Fruit fly (Drosophila melanogaster): Measurements from ENCODE around the gene mael.

Gene mael

dm6 chr3L:22721991-22722390 is 988 bp downstream of the mael start, which contains the start of gene CG14451:
TSS of gene CG14451 (minus strand) at chr3L:22722091.
- TF ChIP-seq CG10267 (tag; optimal IDR thresholded peaks at IDR 0.05) (peak; percentile 12), stwl (tag; optimal IDR thresholded peaks at IDR 0.05) (peak; percentile 67), CG11247 (GFP tag; IDR thresholded peaks at IDR 0.05) (no peak), CG2199 (GFP tag; IDR thresholded peaks at IDR 0.05) (0 out of 3 replicates have a peak, but pooled peaks have one; percentile 41)

dm6 chr3L:22724046-22724771 is 3.2 kb downstream of the mael start:
- no peak for TF ChIP-seq CG10209 (GFP tag; optimal IDR thresholded peaks at IDR 0.05)
- 0 out of 3 replicates have a peak, but pooled peaks have one; percentile 34 for TF ChIP-seq ci (GFP tag; IDR thresholded peaks at IDR 0.05)
- TF ChIP-seq tgo (GFP tag; IDR thresholded peaks at IDR 0.05): no peak
- peak; percentile 70 for TF ChIP-seq Med (GFP tag)
- TF ChIP-seq CG10959 (GFP tag; IDR thresholded peaks at IDR 0.05): no peak
- peak; percentile 19 to 28 for TF ChIP-seq Trl (optimal IDR thresholded peaks at IDR 0.05)
- TF ChIP-seq Trl (GFP tag; optimal IDR thresholded peaks at IDR 0.05): no peak
- TF ChIP-seq pzg (GFP tag; optimal IDR thresholded peaks at IDR 0.05): no peak
- no peak for TF ChIP-seq CG17385 (GFP tag; optimal IDR thresholded peaks at IDR 0.05)
- 0 out of 4 replicates have a peak, but pooled peaks have one; percentile 27 for TF ChIP-seq Dll (GFP tag; IDR thresholded peaks at IDR 0.05; ENCODE audit: partially characterized antibody)
- peak; percentile 40 for TF ChIP-seq CG3065 (GFP tag; optimal IDR thresholded peaks at IDR 0.05)
- no peak for TF ChIP-seq gem (tag; optimal IDR thresholded peaks at IDR 0.05)
- TF ChIP-seq sd (tag; optimal IDR thresholded peaks at IDR 0.05): peak; percentile 81
- peak; percentile 59 for TF ChIP-seq stwl (tag; optimal IDR thresholded peaks at IDR 0.05)
- TF ChIP-seq ewg (GFP tag; optimal IDR thresholded peaks at IDR 0.05): peak; percentile 13
- TF ChIP-seq twi (tag; optimal IDR thresholded peaks at IDR 0.05): peak; percentile 87
- peak; percentile 2 for TF ChIP-seq cg (GFP tag; optimal IDR thresholded peaks at IDR 0.05)
- TF ChIP-seq Rfx (GFP tag; IDR thresholded peaks at IDR 0.05): peak; percentile 16; the same call in 1 of the 2 replicates
- TF ChIP-seq Adf1 (GFP tag; IDR thresholded peaks at IDR 0.05): 0 out of 2 replicates have a peak, but pooled peaks have one; percentile 27
- TF ChIP-seq Sry-δ (GFP tag; optimal IDR thresholded peaks at IDR 0.05): no peak
- TF ChIP-seq chinmo (GFP tag; IDR thresholded peaks at IDR 0.05; ENCODE audit: partially characterized antibody): 0 out of 4 replicates have a peak, but pooled peaks have one; percentile 39
- peak; percentile 58 for TF ChIP-seq CG10267 (tag; optimal IDR thresholded peaks at IDR 0.05)
- TF ChIP-seq Chrac-16 (GFP tag; optimal IDR thresholded peaks at IDR 0.05): no peak
- peak; percentile 62 for TF ChIP-seq D19B (GFP tag; optimal IDR thresholded peaks at IDR 0.05)
- peak; percentile 3 for TF ChIP-seq CG30020 (tag; optimal IDR thresholded peaks at IDR 0.05)
- no peak for TF ChIP-seq CG9215 (GFP tag; IDR thresholded peaks at IDR 0.05)
- TF ChIP-seq ssp (GFP tag; IDR thresholded peaks at IDR 0.05): peak; percentile 38
- peak; percentile 81 for TF ChIP-seq cad (GFP tag; optimal IDR thresholded peaks at IDR 0.05)
- peak; percentile 30 for TF ChIP-seq CG1832 (GFP tag; optimal IDR thresholded peaks at IDR 0.05)
- no peak for TF ChIP-seq nerfin-2 (GFP tag; IDR thresholded peaks at IDR 0.05; ENCODE audit: partially characterized antibody)
- peak; percentile 90 for TF ChIP-seq pros (GFP tag; optimal IDR thresholded peaks at IDR 0.05)
- TF ChIP-seq phol (tag; optimal IDR thresholded peaks at IDR 0.05): peak; percentile 25
- peak in 1 of 2 experiments; percentile 59 for TF ChIP-seq tll (GFP tag; optimal IDR thresholded peaks at IDR 0.05)
- TF ChIP-seq Nf-YC (tag; optimal IDR thresholded peaks at IDR 0.05): peak; percentile 96
- TF ChIP-seq Deaf1 (tag; optimal IDR thresholded peaks at IDR 0.05): peak; percentile 76
- peak; percentile 36 for TF ChIP-seq CG13287 (GFP tag; IDR thresholded peaks at IDR 0.05; ENCODE audit: partially characterized antibody)
- TF ChIP-seq Nf-YB (GFP tag; optimal IDR thresholded peaks at IDR 0.05): peak; percentile 97
- TF ChIP-seq CG2199 (GFP tag; IDR thresholded peaks at IDR 0.05): peak; percentile 75; the same call in 1 of the 3 replicates
- peak; percentile 33; the same call in 1 of the 3 replicates for TF ChIP-seq CG7357 (GFP tag; IDR thresholded peaks at IDR 0.05)
- peak; percentile 59; the same call in 1 of the 2 replicates for TF ChIP-seq seq (GFP tag; IDR thresholded peaks at IDR 0.05)
- peak; percentile 1 for TF ChIP-seq CG2712 (tag; optimal IDR thresholded peaks at IDR 0.05)

Measured in whole organism, embryonic.